Worm (Caenorhabditis elegans) whole organism, early embryonic: ENCODE measurements around the gene mig-5.

ENCODE experiments used
- B0310.2 ChIP-seq: sonication (generic microtip); optimal IDR thresholded peaks from 2 replicates; lab custom pipeline; 2016; ENCODE audit warnings: mild to moderate bottlenecking, missing genetic modification characterization, missing compliant biosample characterization
- F13C5.2 ChIP-seq: sonication (generic microtip); optimal IDR thresholded peaks from 2 replicates; lab custom pipeline; 2017; ENCODE audit warnings: mild to moderate bottlenecking, missing genetic modification characterization, inconsistent platforms, missing compliant biosample characterization
- aly-1 ChIP-seq: sonication (generic microtip); optimal IDR thresholded peaks from 2 replicates; lab custom pipeline; 2016; ENCODE audit warnings: missing genetic modification characterization, missing compliant biosample characterization
- ama-1 ChIP-seq: fragments of 150-350 bp; optimal IDR thresholded peaks from 2 replicates; lab custom pipeline; 2014
- ceh-13 ChIP-seq: fragments of 200-800 bp; sonication (Bioruptor generic); optimal IDR thresholded peaks from 2 replicates; lab custom pipeline; 2018; ENCODE audit warnings: mild to moderate bottlenecking, missing genetic modification characterization, missing compliant biosample characterization
- ceh-36 ChIP-seq: sonication (generic microtip); optimal IDR thresholded peaks from 2 replicates; lab custom pipeline; 2016; ENCODE audit warnings: missing genetic modification characterization, inconsistent platforms, missing compliant biosample characterization
- ets-7 ChIP-seq: sonication (generic microtip); optimal IDR thresholded peaks from 2 replicates; lab custom pipeline; 2016; ENCODE audit warnings: missing genotype, missing genetic modification characterization, missing compliant biosample characterization
- flt-1 ChIP-seq: fragments of 200-800 bp; sonication (Bioruptor generic); IDR thresholded peaks from 2 replicates; pipeline ENCODE4 v1.3.6; 2022; ENCODE audit warnings: missing genetic modification characterization, missing compliant biosample characterization
- hmbx-1 ChIP-seq: sonication (generic microtip); optimal IDR thresholded peaks from 2 replicates; lab custom pipeline; 2016; ENCODE audit warnings: mild to moderate bottlenecking, missing genetic modification characterization, missing compliant biosample characterization
- hmg-4 ChIP-seq: fragments of 200-800 bp; sonication (Bioruptor generic); optimal IDR thresholded peaks from 2 replicates; lab custom pipeline; 2018; ENCODE audit warnings: mild to moderate bottlenecking, missing genetic modification characterization, missing compliant biosample characterization
- hnd-1 ChIP-seq: sonication (generic microtip); optimal IDR thresholded peaks from 2 replicates; lab custom pipeline; 2016; ENCODE audit warnings: missing genetic modification characterization, missing compliant biosample characterization
- pes-1 ChIP-seq: fragments of 200-800 bp; sonication (Bioruptor generic); IDR thresholded peaks from 2 replicates; pipeline ENCODE4 v1.3.6; 2022; ENCODE audit warnings: missing genetic modification reagents, missing genetic modification characterization, missing compliant biosample characterization
- scrt-1 ChIP-seq: fragments of 200-800 bp; sonication (Bioruptor generic); IDR thresholded peaks from 2 replicates; pipeline ENCODE4 v1.3.6; 2022; ENCODE audit warnings: missing genetic modification characterization, missing compliant biosample characterization
- sea-1 ChIP-seq: fragments of 200-800 bp; sonication (Bioruptor generic); conservative IDR thresholded peaks from 2 replicates; pipeline ENCODE4 v1.3.6; 2022; ENCODE audit warnings: missing genetic modification characterization, missing compliant biosample characterization
- tbx-11 ChIP-seq: fragments of 200-800 bp; sonication (Bioruptor generic); IDR thresholded peaks from 2 replicates; pipeline ENCODE4 v1.3.6; 2022; ENCODE audit warnings: missing genetic modification characterization, missing compliant biosample characterization
- tbx-37 ChIP-seq: fragments of 200-800 bp; sonication (Bioruptor generic); conservative IDR thresholded peaks from 2 replicates; pipeline ENCODE4 v1.3.6; 2022; ENCODE audit warnings: missing genetic modification reagents, missing genetic modification characterization, missing compliant biosample characterization
- tra-4 ChIP-seq: sonication (generic microtip); optimal IDR thresholded peaks from 2 replicates; lab custom pipeline; 2017; ENCODE audit warnings: missing genetic modification characterization, missing compliant biosample characterization

Gene mig-5

ce11 chrII:8181437-8181836 lies 3.4 kb downstream of the mig-5 start, which contains the start of gene dylt-3:
dylt-3 (plus strand) TSS chrII:8181737.
- no peak for TF ChIP-seq sea-1 (GFP tag; lab: Robert Waterston, UW)
- no peak for TF ChIP-seq ets-7
- no peak for TF ChIP-seq pes-1 (GFP tag; lab: Robert Waterston, UW)
- no peak for TF ChIP-seq F13C5.2 (tag; lab: Kevin White, UChicago)
- TF ChIP-seq ceh-13, result no peak
- TF ChIP-seq hnd-1, result no peak
- TF ChIP-seq flt-1 (GFP tag; lab: Robert Waterston, UW), result no peak
- TF ChIP-seq scrt-1, result no peak

ce11 chrII:8180281-8180680 lies 4.5 kb downstream of the mig-5 start, which contains the start of gene T05C12.4:
T05C12.4 (minus strand) TSS chrII:8180381.
- TF ChIP-seq tra-4 (tag; lab: Kevin White, UChicago) (no peak), aly-1 (tag; lab: Kevin White, UChicago) (no peak), pes-1 (GFP tag; lab: Robert Waterston, UW) (no peak), ceh-13 (no peak), ets-7 (no peak), hmbx-1 (tag; lab: Kevin White, UChicago) (no peak)

- TF ChIP-seq flt-1 (GFP tag; lab: Robert Waterston, UW), result no peak
- no peak for TF ChIP-seq hnd-1
- no peak for TF ChIP-seq hmbx-1 (tag; lab: Kevin White, UChicago)
- no peak for TF ChIP-seq hmg-4 (GFP tag; lab: Kevin White, UChicago)
- no peak for TF ChIP-seq tbx-11 (GFP tag; lab: Robert Waterston, UW)
- no peak for TF ChIP-seq tra-4 (tag; lab: Kevin White, UChicago)
- no peak for TF ChIP-seq sea-1 (GFP tag; lab: Robert Waterston, UW)
- TF ChIP-seq tbx-37 (GFP tag; lab: Robert Waterston, UW), result no peak
- TF ChIP-seq scrt-1, result no peak
- no peak for TF ChIP-seq ets-7
- TF ChIP-seq ceh-13, result no peak
- no peak for TF ChIP-seq pes-1 (GFP tag; lab: Robert Waterston, UW)
- no peak for TF ChIP-seq F13C5.2 (tag; lab: Kevin White, UChicago)
- no peak for TF ChIP-seq B0310.2 (tag; lab: Kevin White, UChicago)
- TF ChIP-seq ceh-36 (tag; lab: Kevin White, UChicago), result no peak
- TF ChIP-seq ama-1 (lab: Kevin White, UChicago), result no peak
- TF ChIP-seq aly-1 (tag; lab: Kevin White, UChicago), result no peak
Measured at ce11 chrII:8178614-8179013, 6.2 kb downstream of the mig-5 start.

- TF ChIP-seq ama-1 (lab: Kevin White, UChicago) (no peak), hmbx-1 (tag; lab: Kevin White, UChicago) (no peak), ets-7 (no peak), pes-1 (GFP tag; lab: Robert Waterston, UW) (no peak), tbx-11 (GFP tag; lab: Robert Waterston, UW) (no peak)
Measured at ce11 chrII:8177095-8177494, 7.7 kb downstream of the mig-5 start, which contains the start of gene acr-14. acr-14 (minus strand) TSS chrII:8177195.

ce11 chrII:8174148-8174547 lies 10.7 kb downstream of the mig-5 start:
- no peak for TF ChIP-seq ets-7
- TF ChIP-seq aly-1 (tag; lab: Kevin White, UChicago), result no peak
- no peak for TF ChIP-seq tra-4 (tag; lab: Kevin White, UChicago)
- TF ChIP-seq ceh-36 (tag; lab: Kevin White, UChicago), result no peak
- TF ChIP-seq pes-1 (GFP tag; lab: Robert Waterston, UW), result no peak
- TF ChIP-seq hmg-4 (GFP tag; lab: Kevin White, UChicago), result no peak
- no peak for TF ChIP-seq tbx-11 (GFP tag; lab: Robert Waterston, UW)
- no peak for TF ChIP-seq tbx-37 (GFP tag; lab: Robert Waterston, UW)
- TF ChIP-seq B0310.2 (tag; lab: Kevin White, UChicago), result no peak
- TF ChIP-seq flt-1 (GFP tag; lab: Robert Waterston, UW), result no peak
- no peak for TF ChIP-seq F13C5.2 (tag; lab: Kevin White, UChicago)
- TF ChIP-seq hmbx-1 (tag; lab: Kevin White, UChicago), result no peak
- no peak for TF ChIP-seq sea-1 (GFP tag; lab: Robert Waterston, UW)
- TF ChIP-seq ceh-13, result no peak
- TF ChIP-seq ama-1 (lab: Kevin White, UChicago), result no peak
- TF ChIP-seq hnd-1, result no peak
- no peak for TF ChIP-seq scrt-1

ce11 chrII:8173449-8173848 lies 11.4 kb downstream of the mig-5 start, which contains the start of the genes decr-1.3 and T05C12.1:
decr-1.3 (minus strand) TSS chrII:8173549.
T05C12.1 (plus strand) TSS chrII:8173680.
- TF ChIP-seq ama-1 (lab: Kevin White, UChicago) (no peak), tbx-11 (GFP tag; lab: Robert Waterston, UW) (no peak), hmg-4 (GFP tag; lab: Kevin White, UChicago) (no peak), hnd-1 (no peak), hmbx-1 (tag; lab: Kevin White, UChicago) (no peak), ceh-36 (tag; lab: Kevin White, UChicago) (no peak), flt-1 (GFP tag; lab: Robert Waterston, UW) (no peak), pes-1 (GFP tag; lab: Robert Waterston, UW) (no peak), ets-7 (no peak), sea-1 (GFP tag; lab: Robert Waterston, UW) (no peak), B0310.2 (tag; lab: Kevin White, UChicago) (no peak)

ce11 chrII:8170374-8170773 lies 14.4 kb downstream of the mig-5 start, which contains the start of gene T05C12.11:
T05C12.11 (minus strand) TSS chrII:8170474.
- TF ChIP-seq pes-1 (GFP tag; lab: Robert Waterston, UW), result no peak
- no peak for TF ChIP-seq tra-4 (tag; lab: Kevin White, UChicago)
- TF ChIP-seq B0310.2 (tag; lab: Kevin White, UChicago), result no peak
- no peak for TF ChIP-seq aly-1 (tag; lab: Kevin White, UChicago)
- no peak for TF ChIP-seq ama-1 (lab: Kevin White, UChicago)
- TF ChIP-seq scrt-1, result no peak
- no peak for TF ChIP-seq hmbx-1 (tag; lab: Kevin White, UChicago)
- TF ChIP-seq ets-7, result no peak
- TF ChIP-seq ceh-36 (tag; lab: Kevin White, UChicago), result no peak
